Worm (Caenorhabditis elegans) whole organism, mixed stage, embryonic: ENCODE data around the gene ZK430.5.

Source experiments
- blmp-1 ChIP-seq: fragments of 150-350 bp; optimal IDR thresholded peaks from 2 replicates; lab custom pipeline; 2014; ENCODE audit warnings: missing biosample characterization, missing genetic modification characterization
- elt-3 ChIP-seq: fragments of 150-350 bp; optimal IDR thresholded peaks from 2 replicates; lab custom pipeline; 2014; ENCODE audit warnings: missing biosample characterization, missing genetic modification characterization
- flh-1 ChIP-seq: fragments of 200-800 bp; sonication (Bioruptor generic); optimal IDR thresholded peaks from 2 replicates; lab custom pipeline; 2018; ENCODE audit warnings: mild to moderate bottlenecking, missing genetic modification characterization, moderate library complexity, missing compliant biosample characterization
- nhr-237 ChIP-seq: fragments of 150-350 bp; optimal IDR thresholded peaks from 2 replicates; lab custom pipeline; 2014; ENCODE audit warnings: missing biosample characterization, missing genetic modification characterization
- nhr-28 ChIP-seq: fragments of 150-350 bp; optimal IDR thresholded peaks from 2 replicates; lab custom pipeline; 2014; ENCODE audit warnings: missing biosample characterization, missing genetic modification characterization
- nhr-76 ChIP-seq: sonication (generic microtip); optimal IDR thresholded peaks from 2 replicates; lab custom pipeline; 2017; ENCODE audit warnings: missing biosample characterization, missing genetic modification characterization
- snpc-4 ChIP-seq: fragments of 150-350 bp; optimal IDR thresholded peaks from 2 replicates; lab custom pipeline; 2014; ENCODE audit warnings: missing biosample characterization, missing genetic modification characterization
- tbx-8 ChIP-seq: fragments of 200-800 bp; sonication (Bioruptor generic); optimal IDR thresholded peaks from 2 replicates; lab custom pipeline; 2018; ENCODE audit warnings: mild to moderate bottlenecking, missing genetic modification characterization, moderate library complexity, missing compliant biosample characterization
- unc-39 ChIP-seq: fragments of 150-350 bp; optimal IDR thresholded peaks from 2 replicates; lab custom pipeline; 2014; ENCODE audit warnings: missing biosample characterization, missing genetic modification characterization
- unc-62 ChIP-seq: fragments of 150-350 bp; optimal IDR thresholded peaks from 2 replicates; lab custom pipeline; 2014; ENCODE audit warnings: missing biosample characterization, missing genetic modification reagents, missing genetic modification characterization
- ztf-11 ChIP-seq: fragments of 150-350 bp; optimal IDR thresholded peaks from 2 replicates; lab custom pipeline; 2014; ENCODE audit warnings: missing biosample characterization, missing genetic modification characterization

- no peak for TF ChIP-seq flh-1 (GFP tag; lab: Kevin White, UChicago)
- no peak for TF ChIP-seq unc-62 (GFP tag; lab: Kevin White, UChicago)
- TF ChIP-seq nhr-237 (tag; lab: Kevin White, UChicago): no peak
- TF ChIP-seq ztf-11 (tag; lab: Kevin White, UChicago): no peak
- no peak for TF ChIP-seq elt-3
- no peak for TF ChIP-seq tbx-8 (GFP tag; lab: Kevin White, UChicago)
- no peak for TF ChIP-seq unc-39
- TF ChIP-seq blmp-1 (tag; lab: Kevin White, UChicago): no peak
- no peak for TF ChIP-seq snpc-4 (tag; lab: Kevin White, UChicago)
- TF ChIP-seq nhr-28 (tag; lab: Kevin White, UChicago): no peak
- no peak for TF ChIP-seq nhr-76 (tag; lab: Kevin White, UChicago)
These were observed 35.7 kb upstream of the ZK430.5 start for ce11 chrII:4369715-4370114.
